Worm (Caenorhabditis elegans): Measurements from ENCODE around the gene cht-5.

DNA sequence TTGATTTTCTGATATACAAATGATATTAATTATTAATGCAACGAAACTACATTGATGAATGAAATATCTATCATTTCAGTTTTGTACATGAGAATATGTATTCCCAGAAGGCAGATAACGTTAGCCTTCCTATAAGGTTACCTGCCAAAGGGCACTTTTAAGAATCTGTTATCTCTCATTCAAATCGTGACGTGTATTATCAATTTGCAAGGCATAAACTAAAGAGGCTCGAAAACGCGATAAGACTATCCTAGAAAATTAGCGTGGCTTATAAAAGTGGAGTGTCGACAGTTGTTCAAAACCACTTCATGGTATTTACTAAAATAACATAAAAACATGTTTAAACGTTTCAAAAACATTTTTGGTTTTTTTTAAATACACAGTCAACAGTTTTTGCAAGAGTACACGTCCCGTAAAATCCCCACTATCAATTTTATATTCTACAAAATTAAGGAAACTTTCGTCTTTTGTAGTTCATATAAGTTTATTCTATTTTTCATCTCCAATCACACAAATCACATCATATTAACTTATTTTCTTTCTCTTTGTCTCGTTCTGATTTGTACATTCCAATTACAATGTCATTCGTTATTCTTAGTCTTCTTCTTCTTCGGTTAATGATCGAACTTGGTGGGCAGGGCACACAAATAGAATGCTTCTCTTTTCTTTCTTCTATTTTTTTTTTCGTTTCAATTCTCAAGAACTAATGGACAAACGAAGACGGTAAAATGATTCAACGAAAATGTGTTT lies 10.5 kb downstream of the cht-5 start, which contains the start of gene C08B6.10:
- no peak for TF ChIP-seq zag-1 (tag; optimal IDR thresholded peaks at IDR 0.05)
- no peak for TF ChIP-seq dsc-1 (tag; optimal IDR thresholded peaks at IDR 0.05)
- no peak for TF ChIP-seq egl-27 (tag; optimal IDR thresholded peaks at IDR 0.05)
- no peak for TF ChIP-seq fkh-8 (tag; optimal IDR thresholded peaks at IDR 0.05)
- TF ChIP-seq snpc-4 (tag; optimal IDR thresholded peaks at IDR 0.05): no peak
- no peak for TF ChIP-seq nhr-77 (tag; optimal IDR thresholded peaks at IDR 0.05)
- TF ChIP-seq unc-130 (tag; optimal IDR thresholded peaks at IDR 0.05): no peak

All from whole organism, L1 larva.